Fruit fly (Drosophila melanogaster): ENCODE data around the gene Jon99Ci.

dm6 chr3R:29876232-29876631 lies 49.8 kb downstream of the Jon99Ci start:
- TF ChIP-seq CG8632 (GFP tag; optimal IDR thresholded peaks at IDR 0.05) (no peak), Blimp-1 (GFP tag; optimal IDR thresholded peaks at IDR 0.05) (no peak), CG8319 (GFP tag; optimal IDR thresholded peaks at IDR 0.05) (no peak), topi (GFP tag; optimal IDR thresholded peaks at IDR 0.05) (no peak), Eip75B (GFP tag; optimal IDR thresholded peaks at IDR 0.05) (no peak), Hr4 (GFP tag; optimal IDR thresholded peaks at IDR 0.05) (no peak), Met (GFP tag; optimal IDR thresholded peaks at IDR 0.05) (no peak)
